Fruit fly (Drosophila melanogaster) Kc167 (cell line): Measurements from ENCODE around the gene Karl.

Experiments
- Myc ChIP-seq: fragments of >200 bp; optimal IDR thresholded peaks from 2 replicates; lab custom pipeline; 2017; ENCODE audit warnings: missing external identifiers
- Sin3A ChIP-seq: fragments of >200 bp; optimal IDR thresholded peaks from 2 replicates; lab custom pipeline; 2018; ENCODE audit warnings: missing external identifiers
- insv ChIP-seq: fragments of >200 bp; optimal IDR thresholded peaks from 3 replicates; lab custom pipeline; 2018; ENCODE audit warnings: missing external identifiers
- ttk ChIP-seq: sonication (Bioruptor generic); optimal IDR thresholded peaks from 2 replicates; lab custom pipeline; 2017; ENCODE audit warnings: missing external identifiers

- TF ChIP-seq Myc (no peak), insv (no peak), ttk (lab: Kevin White, UChicago) (no peak), Sin3A (no peak)
These were observed 31.5 kb downstream of the Karl start for dm6 chrX:11818767-11819089.
